Fruit fly (Drosophila melanogaster): ENCODE results near the gene CG42300.
A peak's percentile ranks its signal among the peaks of the same experiment; 100 is the strongest.

Gene CG42300

dm6 chrX:15591721-15592491, 36.1 kb upstream of the CG42300 start (continued):
- peak; percentile 37 for TF ChIP-seq CG9817 (tag; optimal IDR thresholded peaks at IDR 0.05)
- TF ChIP-seq tin (GFP tag; optimal IDR thresholded peaks at IDR 0.05) = no peak
- TF ChIP-seq ssp (GFP tag; IDR thresholded peaks at IDR 0.05) = 0 out of 2 replicates have a peak, but pooled peaks have one; percentile 21
- TF ChIP-seq Ssrp (tag; optimal IDR thresholded peaks at IDR 0.05) = peak; percentile 16
- TF ChIP-seq CG30431 (GFP tag; optimal IDR thresholded peaks at IDR 0.05) = no peak
- TF ChIP-seq CG33213 (GFP tag; optimal IDR thresholded peaks at IDR 0.05) = peak; percentile 50
- TF ChIP-seq CG14014 (GFP tag; IDR thresholded peaks at IDR 0.05) = peak; percentile 52
- TF ChIP-seq E2f2 (GFP tag; IDR thresholded peaks at IDR 0.05) = peak; percentile 32; the same call in 1 of the 2 replicates
- peak; percentile 51 for TF ChIP-seq CG12391 (tag; optimal IDR thresholded peaks at IDR 0.05)
- TF ChIP-seq CG3407 (GFP tag; optimal IDR thresholded peaks at IDR 0.05) = peak; percentile 7
- peak; percentile 56 for TF ChIP-seq dmrt99B (tag; optimal IDR thresholded peaks at IDR 0.05)
- peak; percentile 41 for TF ChIP-seq CG15696 (tag; optimal IDR thresholded peaks at IDR 0.05)
- peak; percentile 41; the same call in 1 of the 2 replicates for TF ChIP-seq CG32772 (GFP tag; IDR thresholded peaks at IDR 0.05)
- no peak for TF ChIP-seq Mad (GFP tag; optimal IDR thresholded peaks at IDR 0.05)
- 0 out of 2 replicates have a peak, but pooled peaks have one; percentile 24 for TF ChIP-seq sisA (GFP tag; IDR thresholded peaks at IDR 0.05)
- 0 out of 2 replicates have a peak, but pooled peaks have one; percentile 31 for TF ChIP-seq HLH3B (GFP tag; IDR thresholded peaks at IDR 0.05)
- TF ChIP-seq CG1603 (tag; optimal IDR thresholded peaks at IDR 0.05) = peak; percentile 33
- peak; percentile 20 for TF ChIP-seq CG18619 (GFP tag; optimal IDR thresholded peaks at IDR 0.05)
- peak; percentile 11 for TF ChIP-seq CG10462 (GFP tag; optimal IDR thresholded peaks at IDR 0.05)
- peak; percentile 4 for TF ChIP-seq Myb (GFP tag; optimal IDR thresholded peaks at IDR 0.05)
- TF ChIP-seq Hand (GFP tag; optimal IDR thresholded peaks at IDR 0.05) = peak; percentile 1
- no peak for TF ChIP-seq gro (GFP tag; optimal IDR thresholded peaks at IDR 0.05)
- TF ChIP-seq Fer3 (tag; optimal IDR thresholded peaks at IDR 0.05) = peak; percentile 29
- TF ChIP-seq CG11456 (GFP tag; IDR thresholded peaks at IDR 0.05) = peak; percentile 49; the same call in 1 of the 3 replicates
- no peak for TF ChIP-seq slp2 (GFP tag; optimal IDR thresholded peaks at IDR 0.05)
- TF ChIP-seq CG31441 (GFP tag; IDR thresholded peaks at IDR 0.05) = peak; percentile 53
- no peak for TF ChIP-seq fu2 (GFP tag; optimal IDR thresholded peaks at IDR 0.05)
- TF ChIP-seq Awh (GFP tag; IDR thresholded peaks at IDR 0.05) = peak; percentile 45; the same call in 1 of the 2 replicates
- 0 out of 2 replicates have a peak, but pooled peaks have one; percentile 34 for TF ChIP-seq Xrp1 (GFP tag; IDR thresholded peaks at IDR 0.05)
- peak; percentile 50 for TF ChIP-seq Xbp1 (GFP tag; optimal IDR thresholded peaks at IDR 0.05)
- no peak for TF ChIP-seq br (optimal IDR thresholded peaks at IDR 0.05)
- TF ChIP-seq CG1832 (GFP tag; optimal IDR thresholded peaks at IDR 0.05) = no peak
- peak; percentile 58 for TF ChIP-seq CG17359 (tag; optimal IDR thresholded peaks at IDR 0.05)
- TF ChIP-seq sima (GFP tag; optimal IDR thresholded peaks at IDR 0.05) = no peak
- peak; percentile 33 for TF ChIP-seq CG14710 (tag; optimal IDR thresholded peaks at IDR 0.05)
- peak; percentile 9 for TF ChIP-seq CG12071 (GFP tag; optimal IDR thresholded peaks at IDR 0.05)
- TF ChIP-seq CG18262 (tag; optimal IDR thresholded peaks at IDR 0.05) = peak; percentile 16
- TF ChIP-seq CG6765 (GFP tag; optimal IDR thresholded peaks at IDR 0.05) = peak; percentile 6
- peak; percentile 40 for TF ChIP-seq pho (GFP tag; optimal IDR thresholded peaks at IDR 0.05)
- TF ChIP-seq Sox100B (GFP tag; optimal IDR thresholded peaks at IDR 0.05) = peak; percentile 24
- TF ChIP-seq CG16815 (GFP tag; optimal IDR thresholded peaks at IDR 0.05) = peak; percentile 30
- TF ChIP-seq Med (GFP tag) = peak; percentile 76
- peak; percentile 42 to 78 for TF ChIP-seq Pdp1 (GFP tag; optimal IDR thresholded peaks at IDR 0.05)
- peak; percentile 51; the same call in 1 of the 3 replicates for TF ChIP-seq CG17361 (GFP tag; IDR thresholded peaks at IDR 0.05)
- TF ChIP-seq CG10979 (tag; optimal IDR thresholded peaks at IDR 0.05) = peak; percentile 44
- peak; percentile 63 for TF ChIP-seq Atf6 (GFP tag; IDR thresholded peaks at IDR 0.05)
- TF ChIP-seq Hmr (GFP tag; optimal IDR thresholded peaks at IDR 0.05) = peak; percentile 42

Data from whole organism, embryonic.